Fruit fly (Drosophila melanogaster) whole organism, prepupa: Measurements from ENCODE around the gene Rab14.

Experiments used
- Blimp-1 ChIP-seq: fragments of 200-800 bp; sonication (Bioruptor generic); optimal IDR thresholded peaks from 3 replicates; lab custom pipeline; 2017; ENCODE audit warnings: missing biosample characterization, missing genetic modification characterization, mild to moderate bottlenecking, moderate library complexity, missing genetic modification reagents
- CG10631 ChIP-seq: fragments of 200-800 bp; sonication (Bioruptor generic); optimal IDR thresholded peaks from 2 replicates; lab custom pipeline; 2016; ENCODE audit warnings: missing biosample characterization, missing genetic modification characterization
- CG10669 ChIP-seq: fragments of 200-800 bp; sonication (Bioruptor generic); optimal IDR thresholded peaks from 3 replicates; lab custom pipeline; 2018; ENCODE audit warnings: missing biosample characterization, mild to moderate bottlenecking, missing genetic modification characterization, moderate library complexity
- CG11294 ChIP-seq: fragments of 200-800 bp; sonication (Bioruptor generic); IDR thresholded peaks from 2 replicates; pipeline ENCODE4 v1.3.6; 2022; ENCODE audit warnings: missing biosample characterization, missing genetic modification characterization
- CG11762 ChIP-seq: fragments of 200-800 bp; sonication (Bioruptor generic); optimal IDR thresholded peaks from 3 replicates; lab custom pipeline; 2016; ENCODE audit warnings: missing biosample characterization, missing genetic modification characterization; ENCODE audit not compliant: insufficient read depth
- CG15336 ChIP-seq: fragments of 200-800 bp; sonication (Bioruptor generic); IDR thresholded peaks from 2 replicates; pipeline ENCODE4 v1.3.6; 2022; ENCODE audit warnings: missing biosample characterization, missing genetic modification characterization
- CG1621 ChIP-seq: fragments of 200-800 bp; sonication (Bioruptor generic); optimal IDR thresholded peaks from 3 replicates; lab custom pipeline; 2018; ENCODE audit warnings: missing biosample characterization, mild to moderate bottlenecking, missing genetic modification characterization
- CG16779 ChIP-seq: fragments of 200-800 bp; sonication (Bioruptor generic); optimal IDR thresholded peaks from 3 replicates; lab custom pipeline; 2017; ENCODE audit warnings: missing biosample characterization, mild to moderate bottlenecking, missing genetic modification characterization
- CG31627 ChIP-seq: fragments of 200-800 bp; sonication (Bioruptor generic); optimal IDR thresholded peaks from 3 replicates; lab custom pipeline; 2016; ENCODE audit warnings: missing biosample characterization, missing genetic modification characterization
- CG34406 ChIP-seq: fragments of 200-800 bp; sonication (Bioruptor generic); optimal IDR thresholded peaks from 3 replicates; lab custom pipeline; 2016; ENCODE audit warnings: missing biosample characterization, missing genetic modification characterization
- CG4318 ChIP-seq: fragments of 200-800 bp; sonication (Bioruptor generic); optimal IDR thresholded peaks from 3 replicates; lab custom pipeline; 2017; ENCODE audit warnings: missing biosample characterization, mild to moderate bottlenecking, missing genetic modification characterization
- CG6163 ChIP-seq: fragments of 200-800 bp; sonication (Bioruptor generic); IDR thresholded peaks from 3 replicates; pipeline ENCODE4 v1.3.6; 2022; ENCODE audit warnings: missing biosample characterization, missing genetic modification characterization
- CG6792 ChIP-seq: fragments of 200-800 bp; sonication (Bioruptor generic); optimal IDR thresholded peaks from 3 replicates; lab custom pipeline; 2016; ENCODE audit warnings: missing biosample characterization, missing genetic modification characterization
- CG6854 ChIP-seq: fragments of 200-800 bp; sonication (Bioruptor generic); optimal IDR thresholded peaks from 2 replicates; lab custom pipeline; 2017; ENCODE audit warnings: missing biosample characterization, mild to moderate bottlenecking, missing genetic modification characterization
- CG8119 ChIP-seq: fragments of 200-800 bp; sonication (Bioruptor generic); IDR thresholded peaks from 3 replicates; pipeline ENCODE4 v1.3.6; 2022; ENCODE audit warnings: missing biosample characterization, missing genetic modification characterization
- CG8319 ChIP-seq: fragments of 200-800 bp; sonication (Bioruptor generic); optimal IDR thresholded peaks from 3 replicates; lab custom pipeline; 2016; ENCODE audit warnings: missing biosample characterization, missing genetic modification characterization
- CG8632 ChIP-seq: fragments of 200-800 bp; sonication (Bioruptor generic); optimal IDR thresholded peaks from 3 replicates; lab custom pipeline; 2016; ENCODE audit warnings: missing biosample characterization, missing genetic modification characterization
- CG9139 ChIP-seq: fragments of 200-800 bp; sonication (Bioruptor generic); optimal IDR thresholded peaks from 3 replicates; lab custom pipeline; 2017; ENCODE audit warnings: missing biosample characterization, mild to moderate bottlenecking, missing genetic modification characterization
- Eip75B ChIP-seq: fragments of 200-800 bp; sonication (Bioruptor generic); optimal IDR thresholded peaks from 3 replicates; lab custom pipeline; 2016; ENCODE audit warnings: missing biosample characterization, missing genetic modification characterization
- Eip78C ChIP-seq: fragments of 200-800 bp; sonication (Bioruptor generic); peaks from one replicate; lab custom pipeline; 2016; ENCODE audit warnings: missing biosample characterization, missing genetic modification characterization
- Eip93F ChIP-seq: fragments of 200-800 bp; sonication (Bioruptor generic); optimal IDR thresholded peaks from 2 replicates; lab custom pipeline; 2016; ENCODE audit warnings: missing biosample characterization, mild to moderate bottlenecking, missing genetic modification characterization
- Ets96B ChIP-seq: fragments of 200-800 bp; optimal IDR thresholded peaks from 2 replicates; lab custom pipeline; 2019; ENCODE audit warnings: missing biosample characterization, mild to moderate bottlenecking, missing genetic modification characterization, moderate library complexity
- Gug ChIP-seq: fragments of 200-800 bp; sonication (Bioruptor generic); IDR thresholded peaks from 2 replicates; pipeline ENCODE4 v1.3.6; 2022; ENCODE audit warnings: missing biosample characterization, missing genetic modification characterization
- Hr4 ChIP-seq: fragments of 200-800 bp; sonication (Bioruptor generic); optimal IDR thresholded peaks from 3 replicates; lab custom pipeline; 2016; ENCODE audit warnings: missing biosample characterization, missing genetic modification characterization
- Lpt ChIP-seq: fragments of 200-800 bp; sonication (Bioruptor generic); optimal IDR thresholded peaks from 3 replicates; lab custom pipeline; 2016; ENCODE audit warnings: missing biosample characterization, missing genetic modification characterization
- Met ChIP-seq: fragments of 200-800 bp; sonication (Bioruptor generic); optimal IDR thresholded peaks from 3 replicates; lab custom pipeline; 2016; ENCODE audit warnings: missing biosample characterization, missing genetic modification characterization
- Sox102F ChIP-seq: fragments of 200-800 bp; sonication (Bioruptor generic); optimal IDR thresholded peaks from 2 replicates; lab custom pipeline; 2016; ENCODE audit warnings: missing biosample characterization, mild to moderate bottlenecking, missing genetic modification characterization
- cyc ChIP-seq: fragments of 200-800 bp; sonication (Bioruptor generic); optimal IDR thresholded peaks from 3 replicates; lab custom pipeline; 2016; ENCODE audit warnings: missing biosample characterization, missing genetic modification characterization
- dac ChIP-seq: fragments of 200-800 bp; sonication (Bioruptor generic); optimal IDR thresholded peaks from 2 replicates; lab custom pipeline; 2017; ENCODE audit warnings: missing biosample characterization, mild to moderate bottlenecking, missing genetic modification characterization
- dsx ChIP-seq: fragments of 200-800 bp; optimal IDR thresholded peaks from 3 replicates; lab custom pipeline; 2019; ENCODE audit warnings: missing biosample characterization, mild to moderate bottlenecking, missing genetic modification characterization, moderate library complexity; ENCODE audit not compliant: poor library complexity, severe bottlenecking
- esn ChIP-seq: fragments of 200-800 bp; sonication (Bioruptor generic); optimal IDR thresholded peaks from 2 replicates; lab custom pipeline; 2016; ENCODE audit warnings: missing biosample characterization, mild to moderate bottlenecking, missing genetic modification characterization, moderate library complexity
- fd59A ChIP-seq: fragments of 200-800 bp; sonication (Bioruptor generic); optimal IDR thresholded peaks from 2 replicates; lab custom pipeline; 2017; ENCODE audit warnings: missing biosample characterization, mild to moderate bottlenecking, missing genetic modification characterization, missing genetic modification reagents
- fd85E ChIP-seq: fragments of 200-800 bp; sonication (Bioruptor generic); optimal IDR thresholded peaks from 3 replicates; lab custom pipeline; 2016; ENCODE audit warnings: missing biosample characterization, missing genetic modification characterization
- fkh ChIP-seq: fragments of 200-800 bp; sonication (Bioruptor generic); optimal IDR thresholded peaks from 3 replicates; lab custom pipeline; 2017; ENCODE audit warnings: missing biosample characterization, mild to moderate bottlenecking, missing genetic modification characterization, moderate library complexity
- lz ChIP-seq: fragments of 200-800 bp; sonication (Bioruptor generic); optimal IDR thresholded peaks from 3 replicates; lab custom pipeline; 2016; ENCODE audit warnings: missing biosample characterization, missing genetic modification characterization
- salr ChIP-seq, 2 experiments: fragments of 200-800 bp; sonication (Bioruptor generic); optimal IDR thresholded peaks; 3 replicates each; lab custom pipeline; 2016 to 2018; ENCODE audit warnings: missing biosample characterization in 2 of 2, missing genetic modification characterization in 2 of 2, mild to moderate bottlenecking in 1 of 2
- spab ChIP-seq: fragments of 200-800 bp; sonication (Bioruptor generic); optimal IDR thresholded peaks from 2 replicates; lab custom pipeline; 2017; ENCODE audit warnings: missing biosample characterization, mild to moderate bottlenecking, missing genetic modification characterization, missing genetic modification reagents
- ss ChIP-seq, 2 experiments: fragments of 200-800 bp; sonication (Bioruptor generic); optimal IDR thresholded peaks; 2 replicates in 1 of 2; 3 replicates in 1 of 2; lab custom pipeline; 2017 to 2018; ENCODE audit warnings: mild to moderate bottlenecking in 2 of 2, missing biosample characterization in 2 of 2, missing genetic modification characterization in 2 of 2, moderate library complexity in 1 of 2
- svp ChIP-seq: fragments of 200-800 bp; sonication (Bioruptor generic); peaks from one replicate; lab custom pipeline; 2016; ENCODE audit warnings: missing biosample characterization, missing genetic modification characterization
- vri ChIP-seq: fragments of 200-800 bp; sonication (Bioruptor generic); optimal IDR thresholded peaks from 3 replicates; lab custom pipeline; 2016; ENCODE audit warnings: missing biosample characterization, mild to moderate bottlenecking, missing genetic modification characterization

Rab14 gene

DNA sequence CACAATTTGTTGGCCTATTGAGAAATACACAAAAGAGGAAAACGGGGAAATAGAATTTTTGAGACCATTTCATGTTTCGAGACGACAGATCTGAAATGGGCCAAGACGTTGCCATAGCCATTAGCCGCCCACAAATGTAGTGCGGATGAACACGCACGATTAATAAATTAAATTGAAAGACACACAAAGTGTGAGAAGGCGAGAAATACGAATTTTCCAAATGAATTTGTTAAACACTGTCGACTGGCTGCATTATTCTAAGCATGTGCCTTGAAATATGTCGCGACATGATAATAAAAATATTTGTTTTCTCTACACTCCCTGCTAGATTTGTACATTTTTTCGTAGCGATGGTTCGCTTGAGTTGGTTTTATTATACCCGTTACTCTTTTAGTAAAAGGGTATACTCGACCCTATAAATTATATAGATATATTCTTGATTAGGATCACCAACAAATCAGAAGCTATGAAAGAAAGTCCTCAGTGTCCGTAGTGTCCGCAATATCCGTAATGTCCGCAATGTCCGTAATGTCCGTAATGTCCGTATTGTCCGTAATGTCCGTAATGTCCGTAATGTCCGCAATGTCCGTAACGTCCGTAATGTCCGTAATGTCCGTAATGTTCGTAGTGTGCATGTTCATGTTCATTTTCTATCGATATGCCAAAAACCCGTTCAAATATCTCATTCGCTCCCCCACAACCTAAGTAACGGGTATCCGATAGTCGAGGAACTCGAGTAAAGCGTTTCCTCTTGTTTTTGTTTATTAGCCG, 21.7 kb downstream of the Rab14 start:
- TF ChIP-seq fd85E (GFP tag; lab: Kevin White, UChicago) = no peak
- TF ChIP-seq Eip75B = no peak
- TF ChIP-seq fd59A (GFP tag; lab: Kevin White, UChicago) = no peak

DNA sequence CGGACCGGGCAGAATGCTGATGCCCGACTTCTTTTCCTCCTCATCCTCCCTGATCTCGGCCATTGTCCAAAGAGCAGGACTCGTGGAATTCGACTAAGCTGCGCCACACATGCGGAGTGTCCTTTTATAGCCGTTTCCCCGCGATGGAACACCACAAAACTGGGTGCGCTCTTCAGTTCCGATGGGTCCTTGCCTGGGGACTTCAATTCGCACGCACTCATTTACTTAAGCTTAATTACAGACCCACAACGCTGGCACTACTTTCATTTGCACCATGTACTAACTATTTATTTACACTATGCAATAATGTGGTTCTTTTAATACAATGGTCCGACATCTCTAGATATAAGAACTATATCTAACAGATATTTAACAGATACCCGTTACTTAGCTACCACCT, 26.1 kb downstream of the Rab14 start, which contains the start of gene ppk:
ppk (minus strand) TSS at position 101 of the 400 bp plus-strand sequence.
- TF ChIP-seq cyc (GFP tag; lab: Kevin White, UChicago) (no peak), Ets96B (tag; lab: Kevin White, UChicago) (no peak), salr (GFP tag; optimal IDR thresholded peaks at IDR 0.05; lab: Kevin White, UChicago) (no peak), Hr4 (GFP tag; lab: Kevin White, UChicago) (no peak), Gug (no peak), esn (GFP tag; lab: Kevin White, UChicago) (no peak), CG6792 (GFP tag; lab: Kevin White, UChicago) (no peak), vri (GFP tag; lab: Kevin White, UChicago) (no peak), CG10631 (GFP tag; lab: Kevin White, UChicago) (no peak), CG34406 (GFP tag; lab: Kevin White, UChicago) (no peak), CG9139 (GFP tag; lab: Kevin White, UChicago) (no peak), Blimp-1 (GFP tag; lab: Kevin White, UChicago) (no peak), Lpt (GFP tag; lab: Kevin White, UChicago) (no peak), CG11294 (GFP tag; lab: Robert Waterston, UW) (no peak), CG8319 (GFP tag; lab: Kevin White, UChicago) (no peak), CG6854 (GFP tag; lab: Kevin White, UChicago) (no peak), Eip93F (no peak), CG1621 (tag; lab: Kevin White, UChicago) (no peak)

DNA sequence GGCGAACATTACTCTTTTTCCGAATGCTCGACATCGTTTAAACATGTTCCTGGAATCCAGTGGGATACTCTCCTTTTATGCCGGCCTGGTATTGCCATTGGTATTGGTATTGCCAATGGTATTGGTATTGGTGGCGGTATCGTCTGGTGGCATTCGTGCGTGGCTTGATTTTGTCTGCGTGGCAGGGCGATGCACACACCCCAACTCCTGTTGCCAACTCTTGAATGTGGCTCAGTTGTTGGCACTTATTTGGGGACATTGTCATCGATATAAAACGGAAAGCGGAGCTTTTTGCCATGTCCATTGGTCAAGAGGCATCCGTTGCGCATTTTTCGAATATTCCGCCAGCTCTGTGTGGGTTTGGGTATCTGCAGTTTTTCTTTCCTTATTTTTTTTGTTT, 26.9 kb downstream of the Rab14 start:
- TF ChIP-seq Blimp-1 (GFP tag; lab: Kevin White, UChicago) (no peak), Eip78C (GFP tag; lab: Kevin White, UChicago) (peak; percentile 62), ss (GFP tag; optimal IDR thresholded peaks at IDR 0.05; lab: Kevin White, UChicago) (peak in 1 of 2 experiments; percentile 4), Sox102F (GFP tag; lab: Kevin White, UChicago) (peak; percentile 13), dsx (GFP tag; lab: Kevin White, UChicago) (no peak), fd59A (GFP tag; lab: Kevin White, UChicago) (no peak), CG10669 (GFP tag; lab: Kevin White, UChicago) (no peak), svp (GFP tag; lab: Kevin White, UChicago) (no peak), CG8119 (GFP tag; lab: Robert Waterston, UW) (no peak)

DNA sequence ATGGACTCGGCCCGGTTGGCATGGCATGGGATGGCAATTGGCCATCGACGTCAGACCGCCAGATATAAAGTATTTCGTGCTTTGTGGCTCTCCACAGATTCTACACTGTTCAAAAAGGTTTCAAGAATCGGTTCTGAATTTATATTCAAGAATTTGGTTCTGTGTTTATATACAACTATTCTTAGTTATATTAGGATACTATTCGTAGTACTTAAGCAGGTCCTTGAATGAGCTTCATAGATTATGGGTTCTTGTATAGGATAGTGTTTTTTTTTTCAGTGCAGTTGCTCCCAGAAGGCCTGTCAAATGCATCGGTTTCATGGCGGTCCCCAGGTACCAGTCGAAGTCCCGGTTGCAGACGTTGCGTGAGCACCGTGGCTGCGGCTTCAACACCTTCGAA, 31.6 kb downstream of the Rab14 start:
- peak; percentile 88 for TF ChIP-seq Sox102F (GFP tag; lab: Kevin White, UChicago)
- peak; percentile 91 for TF ChIP-seq CG11762 (GFP tag; lab: Kevin White, UChicago)
- TF ChIP-seq CG11294 (GFP tag; lab: Robert Waterston, UW) = peak; percentile 59
- peak; percentile 89 for TF ChIP-seq CG1621 (tag; lab: Kevin White, UChicago)
- TF ChIP-seq lz (GFP tag; lab: Kevin White, UChicago) = peak; percentile 94
- peak; percentile 44 for TF ChIP-seq dac (GFP tag; lab: Kevin White, UChicago)
- peak; percentile 78 to 89 for TF ChIP-seq salr (GFP tag; optimal IDR thresholded peaks at IDR 0.05; lab: Kevin White, UChicago)
- peak; percentile 69 for TF ChIP-seq CG16779 (tag; lab: Kevin White, UChicago)
- peak; percentile 70 for TF ChIP-seq CG4318 (GFP tag; lab: Kevin White, UChicago)
- peak; percentile 87 for TF ChIP-seq CG8632 (GFP tag; lab: Kevin White, UChicago)
- peak; percentile 96 for TF ChIP-seq Met (GFP tag; lab: Kevin White, UChicago)
- no peak for TF ChIP-seq fkh (GFP tag; lab: Kevin White, UChicago)
- TF ChIP-seq CG6163 (GFP tag; lab: Robert Waterston, UW) = peak; percentile 94
- peak; percentile 72 for TF ChIP-seq dsx (GFP tag; lab: Kevin White, UChicago)
- peak; percentile 96 for TF ChIP-seq Eip75B
- TF ChIP-seq CG6854 (GFP tag; lab: Kevin White, UChicago) = peak; percentile 92
- TF ChIP-seq spab (GFP tag; lab: Kevin White, UChicago) = peak; percentile 92
- peak; percentile 96 for TF ChIP-seq fd59A (GFP tag; lab: Kevin White, UChicago)
- peak; percentile 85 for TF ChIP-seq CG9139 (GFP tag; lab: Kevin White, UChicago)
- peak; percentile 91 for TF ChIP-seq CG34406 (GFP tag; lab: Kevin White, UChicago)
- peak; percentile 83 for TF ChIP-seq CG8319 (GFP tag; lab: Kevin White, UChicago)
- TF ChIP-seq CG6792 (GFP tag; lab: Kevin White, UChicago) = peak; percentile 94
- peak; percentile 79 for TF ChIP-seq Hr4 (GFP tag; lab: Kevin White, UChicago)
- peak; percentile 95 for TF ChIP-seq cyc (GFP tag; lab: Kevin White, UChicago)
- peak; percentile 86 to 94 for TF ChIP-seq ss (GFP tag; optimal IDR thresholded peaks at IDR 0.05; lab: Kevin White, UChicago)
- peak; percentile 94 for TF ChIP-seq vri (GFP tag; lab: Kevin White, UChicago)
- peak; percentile 94 for TF ChIP-seq Eip93F
- TF ChIP-seq Lpt (GFP tag; lab: Kevin White, UChicago) = peak; percentile 73
- peak; percentile 94 for TF ChIP-seq CG31627 (GFP tag; lab: Kevin White, UChicago)
- TF ChIP-seq CG15336 = peak; percentile 81
